Worm (Caenorhabditis elegans) whole organism, mixed stage, embryonic: ENCODE data around the gene ets-8.

Experiments
- M03D4.4 ChIP-seq: sonication (generic microtip); optimal IDR thresholded peaks from 2 replicates; lab custom pipeline; 2017; ENCODE audit warnings: mild to moderate bottlenecking, missing genetic modification characterization, missing compliant biosample characterization
- bed-3 ChIP-seq: fragments of 200-800 bp; sonication (Bioruptor generic); optimal IDR thresholded peaks from 3 replicates; lab custom pipeline; 2018; ENCODE audit warnings: mild to moderate bottlenecking, missing genetic modification characterization, moderate library complexity, missing compliant biosample characterization
- blmp-1 ChIP-seq: fragments of 150-350 bp; optimal IDR thresholded peaks from 2 replicates; lab custom pipeline; 2014; ENCODE audit warnings: missing biosample characterization, missing genetic modification characterization
- ceh-39 ChIP-seq: fragments of 150-350 bp; optimal IDR thresholded peaks from 2 replicates; lab custom pipeline; 2014; ENCODE audit warnings: missing biosample characterization, missing genetic modification characterization
- ceh-83 ChIP-seq: fragments of 200-800 bp; sonication (Bioruptor generic); optimal IDR thresholded peaks from 2 replicates; lab custom pipeline; 2018; ENCODE audit warnings: mild to moderate bottlenecking, missing genetic modification characterization, missing compliant biosample characterization
- ces-1 ChIP-seq: fragments of 150-350 bp; optimal IDR thresholded peaks from 2 replicates; lab custom pipeline; 2014; ENCODE audit warnings: missing biosample characterization, missing genetic modification reagents, missing genetic modification characterization
- cnd-1 ChIP-seq: fragments of 200-800 bp; sonication (Bioruptor generic); optimal IDR thresholded peaks from 2 replicates; lab custom pipeline; 2018; ENCODE audit warnings: mild to moderate bottlenecking, missing genetic modification characterization, missing compliant biosample characterization
- drap-1 ChIP-seq: fragments of 200-800 bp; sonication (Bioruptor generic); optimal IDR thresholded peaks from 3 replicates; lab custom pipeline; 2018; ENCODE audit warnings: mild to moderate bottlenecking, missing genetic modification characterization, missing compliant biosample characterization
- elt-1 ChIP-seq: sonication (generic microtip); optimal IDR thresholded peaks from 2 replicates; lab custom pipeline; 2017; ENCODE audit warnings: missing genetic modification characterization, mild to moderate bottlenecking, missing compliant biosample characterization, antibody characterized with exemption, moderate library complexity, borderline replicate concordance; ENCODE audit not compliant: insufficient read depth
- elt-3 ChIP-seq: fragments of 150-350 bp; optimal IDR thresholded peaks from 2 replicates; lab custom pipeline; 2014; ENCODE audit warnings: missing biosample characterization, missing genetic modification characterization
- flh-1 ChIP-seq: fragments of 200-800 bp; sonication (Bioruptor generic); optimal IDR thresholded peaks from 2 replicates; lab custom pipeline; 2018; ENCODE audit warnings: mild to moderate bottlenecking, missing genetic modification characterization, moderate library complexity, missing compliant biosample characterization
- ham-2 ChIP-seq: fragments of 200-800 bp; sonication (Bioruptor generic); optimal IDR thresholded peaks from 2 replicates; lab custom pipeline; 2018; ENCODE audit warnings: mild to moderate bottlenecking, missing genetic modification characterization, missing compliant biosample characterization
- hlh-1 ChIP-seq: fragments of 150-350 bp; optimal IDR thresholded peaks from 2 replicates; lab custom pipeline; 2014; ENCODE audit warnings: missing biosample characterization, missing genetic modification reagents, missing genetic modification characterization
- lin-13 ChIP-seq: fragments of 150-350 bp; optimal IDR thresholded peaks from 2 replicates; lab custom pipeline; 2014; ENCODE audit warnings: missing biosample characterization, missing genetic modification characterization
- lin-32 ChIP-seq: fragments of 200-800 bp; sonication (Bioruptor generic); optimal IDR thresholded peaks from 2 replicates; lab custom pipeline; 2018; ENCODE audit warnings: mild to moderate bottlenecking, missing genetic modification characterization, missing compliant biosample characterization
- mab-5 ChIP-seq: fragments of 150-350 bp; optimal IDR thresholded peaks from 2 replicates; lab custom pipeline; 2014; ENCODE audit warnings: missing biosample characterization, missing genetic modification characterization
- mep-1 ChIP-seq: fragments of 150-350 bp; optimal IDR thresholded peaks from 2 replicates; lab custom pipeline; 2017; ENCODE audit warnings: missing biosample characterization, missing genetic modification reagents, missing genetic modification characterization, inconsistent platforms
- mls-2 ChIP-seq: sonication (generic microtip); optimal IDR thresholded peaks from 2 replicates; lab custom pipeline; 2016; ENCODE audit warnings: mild to moderate bottlenecking, missing genetic modification characterization, moderate library complexity, missing compliant biosample characterization
- nhr-12 ChIP-seq: fragments of 150-350 bp; optimal IDR thresholded peaks from 2 replicates; lab custom pipeline; 2014; ENCODE audit warnings: missing biosample characterization, missing genetic modification characterization
- nhr-2 ChIP-seq: fragments of 150-350 bp; optimal IDR thresholded peaks from 2 replicates; lab custom pipeline; 2014; ENCODE audit warnings: missing biosample characterization, missing genetic modification characterization
- nhr-237 ChIP-seq: fragments of 150-350 bp; optimal IDR thresholded peaks from 2 replicates; lab custom pipeline; 2014; ENCODE audit warnings: missing biosample characterization, missing genetic modification characterization
- nhr-28 ChIP-seq: fragments of 150-350 bp; optimal IDR thresholded peaks from 2 replicates; lab custom pipeline; 2014; ENCODE audit warnings: missing biosample characterization, missing genetic modification characterization
- nhr-76 ChIP-seq: sonication (generic microtip); optimal IDR thresholded peaks from 2 replicates; lab custom pipeline; 2017; ENCODE audit warnings: missing biosample characterization, missing genetic modification characterization
- pha-4 ChIP-seq: fragments of 150-350 bp; optimal IDR thresholded peaks from 2 replicates; lab custom pipeline; 2018; ENCODE audit warnings: missing biosample characterization, missing genetic modification reagents, missing genetic modification characterization
- snpc-4 ChIP-seq: fragments of 150-350 bp; optimal IDR thresholded peaks from 2 replicates; lab custom pipeline; 2014; ENCODE audit warnings: missing biosample characterization, missing genetic modification characterization
- sptf-1 ChIP-seq: sonication (generic microtip); optimal IDR thresholded peaks from 2 replicates; lab custom pipeline; 2017; ENCODE audit warnings: mild to moderate bottlenecking, missing genetic modification characterization, moderate library complexity, missing compliant biosample characterization
- tbx-8 ChIP-seq: fragments of 200-800 bp; sonication (Bioruptor generic); optimal IDR thresholded peaks from 2 replicates; lab custom pipeline; 2018; ENCODE audit warnings: mild to moderate bottlenecking, missing genetic modification characterization, moderate library complexity, missing compliant biosample characterization
- unc-120 ChIP-seq: sonication (generic microtip); optimal IDR thresholded peaks from 2 replicates; lab custom pipeline; 2017; ENCODE audit warnings: missing genetic modification characterization, missing compliant biosample characterization; ENCODE audit not compliant: poor library complexity, severe bottlenecking
- unc-39 ChIP-seq: fragments of 150-350 bp; optimal IDR thresholded peaks from 2 replicates; lab custom pipeline; 2014; ENCODE audit warnings: missing biosample characterization, missing genetic modification characterization
- unc-62 ChIP-seq: fragments of 150-350 bp; optimal IDR thresholded peaks from 2 replicates; lab custom pipeline; 2014; ENCODE audit warnings: missing biosample characterization, missing genetic modification reagents, missing genetic modification characterization
- zip-8 ChIP-seq: fragments of 150-350 bp; optimal IDR thresholded peaks from 2 replicates; lab custom pipeline; 2014; ENCODE audit warnings: missing biosample characterization, missing genetic modification characterization
- ztf-11 ChIP-seq: fragments of 150-350 bp; optimal IDR thresholded peaks from 2 replicates; lab custom pipeline; 2014; ENCODE audit warnings: missing biosample characterization, missing genetic modification characterization

Gene ets-8

DNA sequence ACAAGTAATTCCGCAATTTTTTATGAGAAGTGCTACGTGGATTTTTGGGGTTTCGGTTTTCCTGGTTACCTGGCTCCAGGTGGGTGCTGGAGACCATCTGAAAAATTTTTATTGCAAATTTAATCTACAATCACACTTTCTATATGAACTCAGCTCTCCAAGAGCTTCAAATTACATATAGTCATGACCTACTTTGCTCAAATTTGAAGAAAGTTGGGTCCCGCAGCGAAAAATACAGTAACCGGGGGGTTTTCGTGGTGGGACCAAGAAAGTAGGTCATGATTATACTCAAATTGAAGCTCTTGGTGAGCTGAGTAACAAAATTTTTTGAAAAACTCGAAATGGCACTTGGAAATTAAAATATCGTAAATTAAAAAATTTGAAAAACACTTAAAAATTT lies at the start of gene ets-8:
TSS of gene ets-8 (minus strand) at position 101 of the 400 bp plus-strand sequence.
- no peak for TF ChIP-seq unc-120
- no peak for TF ChIP-seq pha-4
- no peak for TF ChIP-seq lin-13 (tag; lab: Kevin White, UChicago)
- TF ChIP-seq mls-2: no peak
- no peak for TF ChIP-seq nhr-28
- no peak for TF ChIP-seq nhr-2 (tag; lab: Kevin White, UChicago)
- no peak for TF ChIP-seq ceh-39 (tag; lab: Kevin White, UChicago)
- no peak for TF ChIP-seq blmp-1
- TF ChIP-seq unc-62 (GFP tag; lab: Kevin White, UChicago): no peak
- no peak for TF ChIP-seq M03D4.4 (tag; lab: Kevin White, UChicago)
- TF ChIP-seq nhr-237: no peak
- no peak for TF ChIP-seq nhr-12 (tag; lab: Kevin White, UChicago)

DNA sequence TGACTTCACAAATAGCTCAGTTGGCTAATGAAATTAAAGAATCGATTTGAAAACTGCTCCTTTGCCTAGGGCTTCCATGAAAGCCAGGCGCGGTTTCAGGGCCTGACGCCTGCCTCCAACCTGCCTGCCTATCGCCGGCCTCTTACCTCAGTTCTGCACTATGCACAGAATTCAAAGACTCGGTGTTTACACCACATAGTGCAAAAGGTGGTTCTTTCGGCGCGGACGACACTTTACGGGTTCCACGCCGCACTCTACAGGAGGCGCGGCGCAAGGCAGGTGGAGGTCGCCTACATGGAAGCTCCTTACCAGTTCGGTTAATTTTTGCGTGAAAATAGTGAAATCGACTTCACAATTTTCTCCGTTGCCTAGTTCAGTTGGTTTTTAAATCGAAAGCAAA lies 49.5 kb upstream of the ets-8 start:
- TF ChIP-seq ces-1 (GFP tag; lab: Kevin White, UChicago) (no peak), ztf-11 (tag; lab: Kevin White, UChicago) (no peak), elt-1 (tag; lab: Kevin White, UChicago) (no peak), hlh-1 (tag; lab: Kevin White, UChicago) (no peak), lin-32 (GFP tag; lab: Kevin White, UChicago) (no peak), M03D4.4 (tag; lab: Kevin White, UChicago) (no peak), sptf-1 (tag; lab: Kevin White, UChicago) (no peak), mab-5 (no peak), bed-3 (GFP tag; lab: Kevin White, UChicago) (no peak), ceh-83 (no peak), unc-62 (GFP tag; lab: Kevin White, UChicago) (no peak), unc-120 (no peak), nhr-28 (no peak), mep-1 (tag; lab: Kevin White, UChicago) (no peak), flh-1 (GFP tag; lab: Kevin White, UChicago) (no peak), ceh-39 (tag; lab: Kevin White, UChicago) (no peak)
- TF ChIP-seq, all 35 proteins: peak for 0

DNA sequence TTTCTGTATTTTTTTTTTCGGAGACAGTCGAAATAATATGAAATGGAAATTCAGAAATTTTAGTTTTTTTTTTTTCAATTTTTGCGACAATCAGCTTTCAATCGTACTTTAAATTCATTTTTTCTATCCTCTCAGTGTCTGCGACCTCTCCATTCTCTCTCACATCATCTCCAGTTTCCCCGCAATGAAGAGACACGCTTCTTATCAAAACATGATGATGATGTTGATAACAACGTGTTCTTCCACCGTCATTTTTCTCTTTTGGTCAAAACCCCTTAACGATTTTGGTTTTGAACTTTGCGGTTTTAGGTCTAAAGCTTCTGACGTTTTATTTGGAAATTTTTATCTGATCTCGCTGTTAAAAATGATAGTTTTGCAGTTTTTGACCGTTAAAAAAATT lies 49.0 kb upstream of the ets-8 start:
- TF ChIP-seq tbx-8 (GFP tag; lab: Kevin White, UChicago) (no peak), unc-120 (no peak), snpc-4 (tag; lab: Kevin White, UChicago) (no peak), hlh-1 (tag; lab: Kevin White, UChicago) (no peak), bed-3 (GFP tag; lab: Kevin White, UChicago) (no peak), ham-2 (GFP tag; lab: Kevin White, UChicago) (no peak), unc-39 (tag; lab: Kevin White, UChicago) (no peak), nhr-237 (no peak), blmp-1 (no peak), nhr-76 (tag; lab: Kevin White, UChicago) (no peak), ceh-39 (tag; lab: Kevin White, UChicago) (no peak), flh-1 (GFP tag; lab: Kevin White, UChicago) (no peak), lin-32 (GFP tag; lab: Kevin White, UChicago) (no peak), zip-8 (tag; lab: Kevin White, UChicago) (no peak), elt-1 (tag; lab: Kevin White, UChicago) (no peak), lin-13 (tag; lab: Kevin White, UChicago) (no peak), elt-3 (tag; lab: Kevin White, UChicago) (no peak), ceh-83 (no peak), nhr-12 (tag; lab: Kevin White, UChicago) (no peak), cnd-1 (tag; lab: Kevin White, UChicago) (no peak)

DNA sequence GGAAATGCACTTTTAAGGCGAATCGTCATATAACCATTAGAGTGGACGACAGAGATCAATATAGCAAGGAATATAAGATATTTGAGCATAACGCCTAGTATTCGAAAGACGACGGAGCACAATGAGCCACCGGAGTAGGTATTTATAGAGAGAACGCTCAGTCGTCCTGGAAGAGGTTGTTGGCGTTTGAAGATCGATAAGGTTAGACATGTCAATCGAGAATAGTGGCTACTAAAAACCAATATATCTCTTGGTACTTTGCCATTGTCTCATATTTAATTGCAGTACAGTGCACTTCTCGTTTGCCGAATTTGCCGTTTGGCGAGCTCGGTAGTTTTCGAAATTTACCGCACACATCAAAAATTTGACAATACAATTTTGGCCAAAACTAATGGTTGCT lies 47.7 kb upstream of the ets-8 start, which contains the start of gene dsl-1:
TSS of gene dsl-1 (minus strand) at position 101 of the 400 bp plus-strand sequence.
- no peak for TF ChIP-seq drap-1 (GFP tag; lab: Kevin White, UChicago)
- TF ChIP-seq mep-1 (tag; lab: Kevin White, UChicago): no peak
- no peak for TF ChIP-seq cnd-1 (tag; lab: Kevin White, UChicago)
- TF ChIP-seq ces-1 (GFP tag; lab: Kevin White, UChicago): no peak
- no peak for TF ChIP-seq mls-2
- no peak for TF ChIP-seq sptf-1 (tag; lab: Kevin White, UChicago)
- no peak for TF ChIP-seq snpc-4 (tag; lab: Kevin White, UChicago)
- TF ChIP-seq mab-5: no peak
- no peak for TF ChIP-seq unc-39 (tag; lab: Kevin White, UChicago)
